Fruit fly (Drosophila melanogaster) whole organism, embryonic: ENCODE results near the gene Hrb98DE.

Experiments
- Atf6 ChIP-seq: fragments of 200-800 bp; sonication (Bioruptor generic); IDR thresholded peaks from 2 replicates; pipeline ENCODE4 v1.3.6; 2022; ENCODE audit warnings: missing biosample characterization, missing genetic modification characterization
- B-H2 ChIP-seq: fragments of 200-800 bp; sonication (Bioruptor generic); optimal IDR thresholded peaks from 2 replicates; lab custom pipeline; 2018; ENCODE audit warnings: missing biosample characterization, mild to moderate bottlenecking, missing genetic modification characterization
- C15 ChIP-seq: fragments of 200-800 bp; sonication (Bioruptor generic); IDR thresholded peaks from 3 replicates; pipeline ENCODE4 v1.3.6; 2022; ENCODE audit warnings: missing biosample characterization, missing genetic modification characterization
- CG10274 ChIP-seq: fragments of 200-800 bp; sonication (Bioruptor generic); optimal IDR thresholded peaks from 3 replicates; lab custom pipeline; 2017; ENCODE audit warnings: missing biosample characterization, mild to moderate bottlenecking, missing genetic modification characterization
- CG10366 ChIP-seq: fragments of 200-800 bp; sonication (Bioruptor generic); IDR thresholded peaks from 2 replicates; pipeline ENCODE4 v1.3.6; 2022; ENCODE audit warnings: missing biosample characterization, missing genetic modification characterization
- CG10565 ChIP-seq: fragments of 200-800 bp; sonication (Bioruptor generic); optimal IDR thresholded peaks from 3 replicates; lab custom pipeline; 2016; ENCODE audit warnings: missing biosample characterization, mild to moderate bottlenecking, missing genetic modification characterization
- CG11560 ChIP-seq: fragments of 200-800 bp; sonication (Bioruptor generic); IDR thresholded peaks from 3 replicates; pipeline ENCODE4 v1.3.6; 2022; ENCODE audit warnings: missing biosample characterization, missing genetic modification characterization
- CG13287 ChIP-seq: fragments of 200-800 bp; sonication (Bioruptor generic); IDR thresholded peaks from 2 replicates; pipeline ENCODE4 v1.3.6; 2022; ENCODE audit warnings: missing biosample characterization, missing genetic modification characterization; ENCODE audit not compliant: partially characterized antibody
- CG13624 ChIP-seq: fragments of 200-800 bp; sonication (Bioruptor generic); optimal IDR thresholded peaks from 2 replicates; lab custom pipeline; 2016; ENCODE audit warnings: missing biosample characterization, missing genetic modification characterization
- CG14667 ChIP-seq: fragments of 200-800 bp; sonication (Bioruptor generic); IDR thresholded peaks from 2 replicates; pipeline ENCODE4 v1.3.6; 2022; ENCODE audit warnings: missing biosample characterization, missing genetic modification characterization
- CG14710 ChIP-seq: fragments of 200-800 bp; sonication (Bioruptor generic); optimal IDR thresholded peaks from 3 replicates; lab custom pipeline; 2019; ENCODE audit warnings: missing biosample characterization, mild to moderate bottlenecking, missing genetic modification characterization, moderate library complexity
- CG16779 ChIP-seq: fragments of 200-800 bp; sonication (Bioruptor generic); IDR thresholded peaks from 2 replicates; pipeline ENCODE4 v1.3.6; 2022; ENCODE audit warnings: missing biosample characterization, missing genetic modification characterization
- CG17912 ChIP-seq: fragments of 200-800 bp; sonication (Bioruptor generic); optimal IDR thresholded peaks from 2 replicates; lab custom pipeline; 2018; ENCODE audit warnings: missing biosample characterization, mild to moderate bottlenecking, missing genetic modification characterization
- CG2712 ChIP-seq: fragments of 200-800 bp; optimal IDR thresholded peaks from 3 replicates; lab custom pipeline; 2019; ENCODE audit warnings: missing biosample characterization, mild to moderate bottlenecking, missing genetic modification characterization, moderate library complexity
- CG3838 ChIP-seq: fragments of 200-800 bp; sonication (Bioruptor generic); optimal IDR thresholded peaks from 3 replicates; lab custom pipeline; 2016; ENCODE audit warnings: missing biosample characterization, missing genetic modification characterization
- CG6254 ChIP-seq: fragments of 200-800 bp; sonication (Bioruptor generic); optimal IDR thresholded peaks from 3 replicates; lab custom pipeline; 2017; ENCODE audit warnings: mild to moderate bottlenecking, missing biosample characterization, missing genetic modification reagents, missing genetic modification characterization
- CG6791 ChIP-seq: fragments of 200-800 bp; sonication (Bioruptor generic); IDR thresholded peaks from 3 replicates; pipeline ENCODE4 v1.3.6; 2022; ENCODE audit warnings: missing biosample characterization, missing genetic modification characterization; ENCODE audit not compliant: partially characterized antibody
- CG8281 ChIP-seq: fragments of 200-800 bp; sonication (Bioruptor generic); optimal IDR thresholded peaks from 2 replicates; lab custom pipeline; 2018; ENCODE audit warnings: missing biosample characterization, mild to moderate bottlenecking, missing genetic modification characterization, moderate library complexity
- CG8388 ChIP-seq: fragments of 200-800 bp; sonication (Bioruptor generic); optimal IDR thresholded peaks from 2 replicates; lab custom pipeline; 2019; ENCODE audit warnings: missing biosample characterization, mild to moderate bottlenecking, missing genetic modification characterization, moderate library complexity
- ERR ChIP-seq: fragments of 200-800 bp; sonication (Bioruptor generic); optimal IDR thresholded peaks from 2 replicates; lab custom pipeline; 2016; ENCODE audit warnings: missing biosample characterization, missing genetic modification characterization
- Ets65A ChIP-seq: fragments of 200-800 bp; sonication (Bioruptor generic); peaks from one replicate; lab custom pipeline; 2016; ENCODE audit warnings: missing biosample characterization, missing genetic modification characterization
- Fer1 ChIP-seq: fragments of 200-800 bp; sonication (Bioruptor generic); optimal IDR thresholded peaks from 2 replicates; lab custom pipeline; 2017; ENCODE audit warnings: missing biosample characterization, mild to moderate bottlenecking, missing genetic modification characterization
- Fer2 ChIP-seq: fragments of 200-800 bp; sonication (Bioruptor generic); optimal IDR thresholded peaks from 2 replicates; lab custom pipeline; 2018; ENCODE audit warnings: missing biosample characterization, mild to moderate bottlenecking, missing genetic modification characterization, moderate library complexity
- Hmr ChIP-seq: fragments of 200-800 bp; sonication (Bioruptor generic); optimal IDR thresholded peaks from 3 replicates; lab custom pipeline; 2017; ENCODE audit warnings: mild to moderate bottlenecking, missing biosample characterization, missing genetic modification reagents, missing genetic modification characterization
- Lhr ChIP-seq: fragments of 200-800 bp; sonication (Bioruptor generic); optimal IDR thresholded peaks from 3 replicates; lab custom pipeline; 2017; ENCODE audit warnings: mild to moderate bottlenecking, missing biosample characterization, missing genetic modification reagents, missing genetic modification characterization
- Mes4 ChIP-seq: fragments of 200-800 bp; sonication (Bioruptor generic); optimal IDR thresholded peaks from 2 replicates; lab custom pipeline; 2016; ENCODE audit warnings: missing biosample characterization, missing genetic modification characterization
- NfI ChIP-seq: fragments of 200-800 bp; sonication (Bioruptor generic); optimal IDR thresholded peaks from 3 replicates; lab custom pipeline; 2018; ENCODE audit warnings: missing biosample characterization, mild to moderate bottlenecking, missing genetic modification characterization, moderate library complexity
- Sin3A ChIP-seq: fragments of >200 bp; optimal IDR thresholded peaks from 2 replicates; lab custom pipeline; 2018
- Six4 ChIP-seq: fragments of 200-800 bp; sonication (Bioruptor generic); optimal IDR thresholded peaks from 2 replicates; lab custom pipeline; 2016; ENCODE audit warnings: missing biosample characterization, missing genetic modification characterization
- Sox100B ChIP-seq: fragments of 200-800 bp; sonication (Bioruptor generic); optimal IDR thresholded peaks from 3 replicates; lab custom pipeline; 2018; ENCODE audit warnings: missing biosample characterization, mild to moderate bottlenecking, missing genetic modification characterization
- chinmo ChIP-seq: fragments of 200-800 bp; sonication (Bioruptor generic); IDR thresholded peaks from 4 replicates; pipeline ENCODE4 v1.3.6; 2022; ENCODE audit warnings: missing biosample characterization, missing genetic modification characterization; ENCODE audit not compliant: partially characterized antibody
- dimm ChIP-seq: fragments of 200-800 bp; sonication (Bioruptor generic); IDR thresholded peaks from 2 replicates; pipeline ENCODE4 v1.3.6; 2022; ENCODE audit warnings: missing biosample characterization, missing genetic modification characterization
- dmrt99B ChIP-seq: fragments of 200-800 bp; sonication (Bioruptor generic); optimal IDR thresholded peaks from 2 replicates; lab custom pipeline; 2018; ENCODE audit warnings: missing biosample characterization, mild to moderate bottlenecking, missing genetic modification characterization, moderate library complexity
- fd102C ChIP-seq: fragments of 200-800 bp; sonication (Bioruptor generic); optimal IDR thresholded peaks from 2 replicates; lab custom pipeline; 2018; ENCODE audit warnings: missing biosample characterization, mild to moderate bottlenecking, missing genetic modification characterization, moderate library complexity
- grn ChIP-seq: fragments of 200-800 bp; sonication (Bioruptor generic); optimal IDR thresholded peaks from 3 replicates; lab custom pipeline; 2017; ENCODE audit warnings: missing biosample characterization, missing genetic modification characterization
- hkb ChIP-seq, 2 experiments: fragments of 200-800 bp in 1 of 2; fragments of >200 bp in 1 of 2; sonication (Bioruptor generic) in 1 of 2; IDR thresholded peaks in 1 of 2; optimal IDR thresholded peaks in 1 of 2; 2 replicates each; pipeline versions ENCODE4 v1.3.6 to Lab custom; 2017 to 2022; ENCODE audit warnings: missing biosample characterization in 1 of 2, missing genetic modification characterization in 1 of 2
- kah ChIP-seq: fragments of 200-800 bp; sonication (Bioruptor generic); optimal IDR thresholded peaks from 2 replicates; lab custom pipeline; 2018; ENCODE audit warnings: missing biosample characterization, mild to moderate bottlenecking, missing genetic modification characterization
- lab ChIP-seq: fragments of 200-800 bp; sonication (Bioruptor generic); optimal IDR thresholded peaks from 3 replicates; lab custom pipeline; 2017; ENCODE audit warnings: missing biosample characterization, missing genetic modification characterization, mild to moderate bottlenecking, moderate library complexity, missing genetic modification reagents
- lbe ChIP-seq: fragments of 200-800 bp; sonication (Bioruptor generic); optimal IDR thresholded peaks from 2 replicates; lab custom pipeline; 2016; ENCODE audit warnings: missing biosample characterization, mild to moderate bottlenecking, missing genetic modification characterization
- lov ChIP-seq, 2 experiments: fragments of 200-800 bp in 1 of 2; fragments of >200 bp in 1 of 2; sonication (Bioruptor generic) in 1 of 2; IDR thresholded peaks in 1 of 2; optimal IDR thresholded peaks in 1 of 2; 2 replicates in 1 of 2; 3 replicates in 1 of 2; pipeline versions ENCODE4 v1.3.6 to Lab custom; 2017 to 2022; ENCODE audit warnings: missing biosample characterization in 1 of 2, missing genetic modification characterization in 1 of 2
- mam ChIP-seq: fragments of 200-800 bp; sonication (Bioruptor generic); optimal IDR thresholded peaks from 3 replicates; lab custom pipeline; 2016; ENCODE audit warnings: missing biosample characterization, missing genetic modification characterization
- nerfin-2 ChIP-seq: fragments of 200-800 bp; sonication (Bioruptor generic); IDR thresholded peaks from 2 replicates; pipeline ENCODE4 v1.3.6; 2022; ENCODE audit warnings: missing biosample characterization, missing genetic modification characterization; ENCODE audit not compliant: partially characterized antibody
- pb ChIP-seq: fragments of 200-800 bp; sonication (Bioruptor generic); optimal IDR thresholded peaks from 3 replicates; lab custom pipeline; 2016; ENCODE audit warnings: missing biosample characterization, missing genetic modification characterization
- psq ChIP-seq: fragments of 200-800 bp; sonication (Bioruptor generic); optimal IDR thresholded peaks from 2 replicates; lab custom pipeline; 2017; ENCODE audit warnings: missing biosample characterization, missing genetic modification characterization
- ro ChIP-seq: fragments of 200-800 bp; sonication (Bioruptor generic); IDR thresholded peaks from 2 replicates; pipeline ENCODE4 v1.3.6; 2022; ENCODE audit warnings: missing biosample characterization, missing genetic modification characterization
- sna ChIP-seq: fragments of 200-800 bp; sonication (Bioruptor generic); IDR thresholded peaks from 2 replicates; pipeline ENCODE4 v1.3.6; 2022; ENCODE audit warnings: missing biosample characterization, missing genetic modification characterization; ENCODE audit not compliant: partially characterized antibody
- sqz ChIP-seq: fragments of 200-800 bp; sonication (Bioruptor generic); optimal IDR thresholded peaks from 3 replicates; lab custom pipeline; 2018; ENCODE audit warnings: missing biosample characterization, mild to moderate bottlenecking, missing genetic modification characterization
- ssp ChIP-seq: fragments of 200-800 bp; sonication (Bioruptor generic); IDR thresholded peaks from 2 replicates; pipeline ENCODE4 v1.3.6; 2022; ENCODE audit warnings: missing biosample characterization, missing genetic modification characterization
- vvl ChIP-seq: fragments of 200-800 bp; sonication (Bioruptor generic); IDR thresholded peaks from 2 replicates; pipeline ENCODE4 v1.3.6; 2022; ENCODE audit warnings: missing biosample characterization, missing genetic modification characterization

Gene Hrb98DE

dm6 chr3R:28600144-28600792, 634 bp downstream of the Hrb98DE start (continued):
- no peak for TF ChIP-seq ERR (GFP tag; lab: Kevin White, UChicago)
- TF ChIP-seq nerfin-2 (GFP tag; lab: Robert Waterston, UW), result peak; percentile 41; the same call in 1 of the 2 replicates
- peak; percentile 24 for TF ChIP-seq CG2712 (tag; lab: Kevin White, UChicago)
- peak; percentile 52 for TF ChIP-seq CG6254 (GFP tag; lab: Kevin White, UChicago)
- peak; percentile 30 for TF ChIP-seq B-H2
- TF ChIP-seq Sox100B (GFP tag; lab: Kevin White, UChicago), result no peak
- no peak for TF ChIP-seq CG10274 (GFP tag; lab: Kevin White, UChicago)
- no peak for TF ChIP-seq Six4 (GFP tag; lab: Kevin White, UChicago)
- no peak for TF ChIP-seq CG16779 (GFP tag; lab: Robert Waterston, UW)
- no peak for TF ChIP-seq CG10366 (GFP tag; lab: Robert Waterston, UW)
- TF ChIP-seq ssp, result 0 out of 2 replicates have a peak, but pooled peaks have one; percentile 16
- peak; percentile 46 for TF ChIP-seq Lhr (GFP tag; lab: Kevin White, UChicago)
- no peak for TF ChIP-seq NfI (GFP tag; lab: Kevin White, UChicago)
- peak; percentile 38 for TF ChIP-seq Hmr
- TF ChIP-seq CG8388, result no peak
- no peak for TF ChIP-seq C15 (GFP tag; lab: Robert Waterston, UW)
- TF ChIP-seq grn, result peak; percentile 13
- TF ChIP-seq lab (GFP tag; lab: Kevin White, UChicago), result no peak
- TF ChIP-seq Sin3A (lab: Kevin White, UChicago), result no peak
- TF ChIP-seq CG13287 (GFP tag; lab: Robert Waterston, UW), result peak; percentile 52
- TF ChIP-seq kah (GFP tag; lab: Kevin White, UChicago), result no peak
- peak; percentile 48 for TF ChIP-seq CG14710 (tag; lab: Kevin White, UChicago)
- TF ChIP-seq Atf6 (GFP tag; lab: Robert Waterston, UW), result no peak
- no peak for TF ChIP-seq CG17912 (GFP tag; lab: Kevin White, UChicago)
- TF ChIP-seq chinmo (GFP tag; lab: Robert Waterston, UW), result 0 out of 4 replicates have a peak, but pooled peaks have one; percentile 71
- TF ChIP-seq CG6791 (GFP tag; lab: Robert Waterston, UW), result peak; percentile 76
- TF ChIP-seq CG14667 (GFP tag; lab: Robert Waterston, UW), result no peak
- TF ChIP-seq CG10565 (GFP tag; lab: Kevin White, UChicago), result no peak
- no peak for TF ChIP-seq dimm
- TF ChIP-seq lbe (GFP tag; lab: Kevin White, UChicago), result no peak
- TF ChIP-seq vvl (GFP tag; lab: Robert Waterston, UW), result peak; percentile 11
- TF ChIP-seq CG3838 (GFP tag; lab: Kevin White, UChicago), result no peak
- TF ChIP-seq Fer1 (GFP tag; lab: Kevin White, UChicago), result peak; percentile 2
- no peak for TF ChIP-seq mam (GFP tag; lab: Kevin White, UChicago)
- no peak for TF ChIP-seq Mes4
- TF ChIP-seq hkb (optimal IDR thresholded peaks at IDR 0.05; lab: Kevin White, UChicago), result no peak
- no peak for TF ChIP-seq hkb (GFP tag; IDR thresholded peaks at IDR 0.05; lab: Robert Waterston, UW)
- peak; percentile 90 for TF ChIP-seq sqz (GFP tag; lab: Kevin White, UChicago)
- no peak for TF ChIP-seq Fer2
- no peak for TF ChIP-seq dmrt99B (tag; lab: Kevin White, UChicago)
- peak; percentile 46 for TF ChIP-seq Ets65A (GFP tag; lab: Kevin White, UChicago)
- TF ChIP-seq CG13624 (GFP tag; lab: Kevin White, UChicago), result peak; percentile 14
- peak; percentile 15; the same call in 1 of the 2 replicates for TF ChIP-seq sna (GFP tag; lab: Robert Waterston, UW)
- TF ChIP-seq pb (GFP tag; lab: Kevin White, UChicago), result no peak
- TF ChIP-seq fd102C (GFP tag; lab: Kevin White, UChicago), result no peak
- TF ChIP-seq ro (GFP tag; lab: Robert Waterston, UW), result no peak
- TF ChIP-seq psq (GFP tag; lab: Kevin White, UChicago), result no peak
- peak; percentile 98 for TF ChIP-seq CG11560
- TF ChIP-seq lov (optimal IDR thresholded peaks at IDR 0.05; lab: Kevin White, UChicago), result no peak
- TF ChIP-seq lov (GFP tag; IDR thresholded peaks at IDR 0.05; lab: Robert Waterston, UW), result no peak
- peak; percentile 85 for TF ChIP-seq CG8281
